Worm (Caenorhabditis elegans) whole organism, midembryonic: ENCODE results near the gene sec-24.1.

Experiments
- T22C8.4 ChIP-seq: fragments of 200-800 bp; sonication (Bioruptor generic); IDR thresholded peaks from 2 replicates; pipeline ENCODE4 v1.3.6; 2022; ENCODE audit warnings: missing genetic modification characterization, missing compliant biosample characterization
- cog-1 ChIP-seq: sonication (generic microtip); optimal IDR thresholded peaks from 2 replicates; lab custom pipeline; 2016; ENCODE audit warnings: missing genetic modification characterization, missing compliant biosample characterization
- flt-1 ChIP-seq: fragments of 200-800 bp; sonication (Bioruptor generic); IDR thresholded peaks from 2 replicates; pipeline ENCODE4 v1.3.6; 2022; ENCODE audit warnings: missing genetic modification characterization, missing compliant biosample characterization
- klf-2 ChIP-seq: fragments of 200-800 bp; sonication (Bioruptor generic); conservative IDR thresholded peaks from 2 replicates; pipeline ENCODE4 v1.3.6; 2022; ENCODE audit warnings: missing genetic modification reagents, missing genetic modification characterization, missing compliant biosample characterization
- med-1 ChIP-seq: sonication (generic microtip); optimal IDR thresholded peaks from 2 replicates; lab custom pipeline; 2017; ENCODE audit warnings: missing genetic modification characterization, mild to moderate bottlenecking, missing compliant biosample characterization, antibody characterized with exemption, missing genetic modification reagents; ENCODE audit not compliant: insufficient read depth
- tab-1 ChIP-seq: fragments of 200-800 bp; sonication (Bioruptor generic); IDR thresholded peaks from 2 replicates; pipeline ENCODE4 v1.3.6; 2022; ENCODE audit warnings: missing genetic modification characterization, missing compliant biosample characterization
- ztf-23 ChIP-seq: fragments of 200-800 bp; sonication (Bioruptor generic); IDR thresholded peaks from 2 replicates; pipeline ENCODE4 v1.3.6; 2022; ENCODE audit warnings: missing genetic modification reagents, missing genetic modification characterization, missing compliant biosample characterization
- ztf-29 ChIP-seq: fragments of 200-800 bp; sonication (Bioruptor generic); IDR thresholded peaks from 2 replicates; pipeline ENCODE4 v1.3.6; 2022; ENCODE audit warnings: missing genetic modification reagents, missing genetic modification characterization, missing compliant biosample characterization

- no peak for TF ChIP-seq klf-2 (GFP tag; lab: Robert Waterston, UW)
- TF ChIP-seq cog-1 (tag; lab: Kevin White, UChicago) = no peak
- TF ChIP-seq flt-1 (GFP tag; lab: Robert Waterston, UW) = no peak
- TF ChIP-seq med-1 (GFP tag; lab: Kevin White, UChicago) = no peak
- TF ChIP-seq ztf-23 (GFP tag; lab: Robert Waterston, UW) = no peak
- no peak for TF ChIP-seq T22C8.4 (GFP tag; lab: Robert Waterston, UW)
- no peak for TF ChIP-seq tab-1 (GFP tag; lab: Robert Waterston, UW)
- TF ChIP-seq ztf-29 (GFP tag; lab: Robert Waterston, UW) = no peak
Observed at ce11 chrIV:11592165-11592564, 26.2 kb upstream of the sec-24.1 start, which contains the start of gene spe-36.
